Fruit fly (Drosophila melanogaster): ENCODE measurements around the gene Galt.

Gene Galt

DNA sequence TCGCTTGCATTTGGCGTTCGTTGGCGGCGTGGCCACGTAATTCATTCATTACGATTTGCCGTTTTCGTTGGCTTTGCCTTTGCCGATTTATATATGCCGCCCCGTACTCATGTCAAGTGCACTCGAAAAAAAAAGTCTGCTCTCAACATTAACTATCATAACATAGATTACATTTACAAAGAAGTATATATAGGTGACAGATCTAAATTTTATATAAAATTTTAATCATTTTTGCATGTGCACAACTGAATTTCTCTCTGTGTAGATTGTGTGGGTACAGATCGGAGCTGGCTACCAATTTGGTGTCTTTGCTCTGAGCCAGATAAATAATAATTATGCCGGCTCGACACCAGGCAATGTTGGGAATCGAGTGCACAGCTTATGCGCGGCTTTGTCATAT lies 30.6 kb upstream of the Galt start (continued):
- TF ChIP-seq az2 (GFP tag; optimal IDR thresholded peaks at IDR 0.05): peak; percentile 38
- peak; percentile 64 for TF ChIP-seq gem (tag; optimal IDR thresholded peaks at IDR 0.05)
- TF ChIP-seq CG11085 (GFP tag; IDR thresholded peaks at IDR 0.05): 0 out of 2 replicates have a peak, but pooled peaks have one; percentile 18
- TF ChIP-seq CG11723 (GFP tag; optimal IDR thresholded peaks at IDR 0.05): no peak
- TF ChIP-seq CG10543 (GFP tag; optimal IDR thresholded peaks at IDR 0.05): no peak
- TF ChIP-seq CG8388 (GFP tag; optimal IDR thresholded peaks at IDR 0.05): peak; percentile 29
- no peak for TF ChIP-seq CG6854 (GFP tag; optimal IDR thresholded peaks at IDR 0.05)
- TF ChIP-seq CG9817 (tag; optimal IDR thresholded peaks at IDR 0.05): peak; percentile 16
- TF ChIP-seq CTCF (GFP tag; optimal IDR thresholded peaks at IDR 0.05): no peak
- TF ChIP-seq pum (GFP tag; optimal IDR thresholded peaks at IDR 0.05): peak; percentile 38
- 0 out of 3 replicates have a peak, but pooled peaks have one; percentile 45 for TF ChIP-seq otp (GFP tag; IDR thresholded peaks at IDR 0.05)
- no peak for TF ChIP-seq psq (GFP tag; optimal IDR thresholded peaks at IDR 0.05)
- TF ChIP-seq gt (GFP tag; IDR thresholded peaks at IDR 0.05): no peak
- no peak for TF ChIP-seq br (optimal IDR thresholded peaks at IDR 0.05)
- peak; percentile 3 for TF ChIP-seq jing (GFP tag; optimal IDR thresholded peaks at IDR 0.05)
- TF ChIP-seq hbn (GFP tag; IDR thresholded peaks at IDR 0.05; ENCODE audit: partially characterized antibody): no peak
- TF ChIP-seq vnd (GFP tag; IDR thresholded peaks at IDR 0.05; ENCODE audit: partially characterized antibody): no peak
- no peak for TF ChIP-seq pan (optimal IDR thresholded peaks at IDR 0.05)
- peak in 1 of 2 experiments; percentile 78 for TF ChIP-seq pan (GFP tag; optimal IDR thresholded peaks at IDR 0.05 in 1 of 2, IDR thresholded peaks at IDR 0.05 in 1 of 2)
- peak; percentile 9 for TF ChIP-seq Antp (GFP tag; optimal IDR thresholded peaks at IDR 0.05)
- TF ChIP-seq Hr78 (GFP tag; optimal IDR thresholded peaks at IDR 0.05): no peak
- peak; percentile 50 for TF ChIP-seq Xbp1 (GFP tag; optimal IDR thresholded peaks at IDR 0.05)
- no peak for TF ChIP-seq Dfd (GFP tag; optimal IDR thresholded peaks at IDR 0.05)
- TF ChIP-seq CG6765 (GFP tag; optimal IDR thresholded peaks at IDR 0.05): no peak
- TF ChIP-seq Atf6 (GFP tag; IDR thresholded peaks at IDR 0.05): no peak
- peak; percentile 4 for TF ChIP-seq CG18599 (GFP tag; optimal IDR thresholded peaks at IDR 0.05)
- TF ChIP-seq Chrac-16 (GFP tag; optimal IDR thresholded peaks at IDR 0.05): peak; percentile 17
- peak; percentile 70 for TF ChIP-seq CG1603 (tag; optimal IDR thresholded peaks at IDR 0.05)
- no peak for TF ChIP-seq CG4854 (GFP tag; optimal IDR thresholded peaks at IDR 0.05)
- TF ChIP-seq ems (GFP tag; optimal IDR thresholded peaks at IDR 0.05): no peak
- peak; percentile 36 for TF ChIP-seq CG4820 (GFP tag; optimal IDR thresholded peaks at IDR 0.05)
- no peak for TF ChIP-seq bbx (GFP tag; IDR thresholded peaks at IDR 0.05; ENCODE audit: partially characterized antibody)
- no peak for TF ChIP-seq nom (GFP tag; optimal IDR thresholded peaks at IDR 0.05)
- TF ChIP-seq HmgD (GFP tag; optimal IDR thresholded peaks at IDR 0.05): no peak
- peak; percentile 37; the same call in 1 of the 2 replicates for TF ChIP-seq CG9932 (GFP tag; IDR thresholded peaks at IDR 0.05)
- no peak for TF ChIP-seq CG2875 (GFP tag; optimal IDR thresholded peaks at IDR 0.05)
- peak; percentile 13 for TF ChIP-seq ATbp (GFP tag; optimal IDR thresholded peaks at IDR 0.05)
- TF ChIP-seq vvl (GFP tag; IDR thresholded peaks at IDR 0.05): peak; percentile 81
- TF ChIP-seq bab2 (GFP tag; optimal IDR thresholded peaks at IDR 0.05): peak; percentile 8
- peak; percentile 90 for TF ChIP-seq Ets65A (GFP tag)
- TF ChIP-seq phol (tag; optimal IDR thresholded peaks at IDR 0.05): peak; percentile 49
- TF ChIP-seq CG11456 (GFP tag; IDR thresholded peaks at IDR 0.05): 0 out of 3 replicates have a peak, but pooled peaks have one; percentile 32
- TF ChIP-seq Drgx (GFP tag; IDR thresholded peaks at IDR 0.05): peak; percentile 80
- TF ChIP-seq D (optimal IDR thresholded peaks at IDR 0.05): no peak
- peak; percentile 30 for TF ChIP-seq D (GFP tag; optimal IDR thresholded peaks at IDR 0.05)
- peak; percentile 21 for TF ChIP-seq NC2β (GFP tag; optimal IDR thresholded peaks at IDR 0.05)
- no peak for TF ChIP-seq trh (GFP tag; optimal IDR thresholded peaks at IDR 0.05)
- peak; percentile 75 for TF ChIP-seq CG17328 (GFP tag; IDR thresholded peaks at IDR 0.05)
- TF ChIP-seq chn (GFP tag; optimal IDR thresholded peaks at IDR 0.05): peak; percentile 42
- no peak for TF ChIP-seq odd (GFP tag; optimal IDR thresholded peaks at IDR 0.05)
- TF ChIP-seq ind (GFP tag; optimal IDR thresholded peaks at IDR 0.05): peak; percentile 49
- TF ChIP-seq MTF-1 (GFP tag; optimal IDR thresholded peaks at IDR 0.05; ENCODE audit: borderline replicate concordance): no peak

All from whole organism, embryonic.